Fruit fly (Drosophila melanogaster) whole organism, embryonic: ENCODE data around the gene CG5087.

Experiments used
- Dek ChIP-seq: fragments of 200-800 bp; sonication (Bioruptor generic); optimal IDR thresholded peaks from 3 replicates; lab custom pipeline; 2019; ENCODE audit warnings: missing biosample characterization, mild to moderate bottlenecking, missing genetic modification characterization, moderate library complexity
- lola ChIP-seq, 3 experiments: fragments of >200 bp in 2 of 3; fragments of 200-800 bp in 1 of 3; sonication (Bioruptor generic) in 1 of 3; optimal IDR thresholded peaks; 2 replicates each; lab custom pipeline; 2017 to 2019; ENCODE audit warnings: missing biosample characterization in 3 of 3, missing genetic modification characterization in 3 of 3, mild to moderate bottlenecking in 1 of 3, moderate library complexity in 1 of 3
- yki ChIP-seq: fragments of >200 bp; optimal IDR thresholded peaks from 3 replicates; lab custom pipeline; 2018

- TF ChIP-seq yki (lab: Kevin White, UChicago) (no peak), lola (GFP tag; optimal IDR thresholded peaks at IDR 0.05; lab: Kevin White, UChicago) (no peak), Dek (tag; lab: Kevin White, UChicago) (no peak)
Measured at dm6 chr3L:8981495-8981894, 16.5 kb upstream of the CG5087 start, which contains the start of gene CG13314.
